Fruit fly (Drosophila melanogaster) whole organism, prepupa: ENCODE results near the gene bard.

Experiments used
- CG6792 ChIP-seq: fragments of 200-800 bp; sonication (Bioruptor generic); optimal IDR thresholded peaks from 3 replicates; lab custom pipeline; 2016; ENCODE audit warnings: missing biosample characterization, missing genetic modification characterization
- CG9139 ChIP-seq: fragments of 200-800 bp; sonication (Bioruptor generic); optimal IDR thresholded peaks from 3 replicates; lab custom pipeline; 2017; ENCODE audit warnings: missing biosample characterization, mild to moderate bottlenecking, missing genetic modification characterization
- Ets96B ChIP-seq: fragments of 200-800 bp; optimal IDR thresholded peaks from 2 replicates; lab custom pipeline; 2019; ENCODE audit warnings: missing biosample characterization, mild to moderate bottlenecking, missing genetic modification characterization, moderate library complexity
- Met ChIP-seq: fragments of 200-800 bp; sonication (Bioruptor generic); optimal IDR thresholded peaks from 3 replicates; lab custom pipeline; 2016; ENCODE audit warnings: missing biosample characterization, missing genetic modification characterization
- Sox14 ChIP-seq: fragments of 200-800 bp; sonication (Bioruptor generic); optimal IDR thresholded peaks from 3 replicates; lab custom pipeline; 2016; ENCODE audit warnings: missing biosample characterization, missing genetic modification characterization
- Sox15 ChIP-seq: fragments of 200-800 bp; sonication (Bioruptor generic); optimal IDR thresholded peaks from 3 replicates; lab custom pipeline; 2016; ENCODE audit warnings: missing biosample characterization, missing genetic modification characterization
- lz ChIP-seq: fragments of 200-800 bp; sonication (Bioruptor generic); optimal IDR thresholded peaks from 3 replicates; lab custom pipeline; 2016; ENCODE audit warnings: missing biosample characterization, missing genetic modification characterization

- TF ChIP-seq Sox15 (GFP tag; lab: Kevin White, UChicago) = no peak
- no peak for TF ChIP-seq Sox14 (GFP tag; lab: Kevin White, UChicago)
- no peak for TF ChIP-seq CG6792 (GFP tag; lab: Kevin White, UChicago)
- no peak for TF ChIP-seq lz (GFP tag; lab: Kevin White, UChicago)
- no peak for TF ChIP-seq CG9139 (GFP tag; lab: Kevin White, UChicago)
- no peak for TF ChIP-seq Ets96B (tag; lab: Kevin White, UChicago)
- TF ChIP-seq Met (GFP tag; lab: Kevin White, UChicago) = no peak
Observed at dm6 chr3R:18072982-18073381, 7.9 kb upstream of the bard start.
